Worm (Caenorhabditis elegans): ENCODE results near the gene cyp-35A3.

The cyp-35A3 gene

ce11 chrV:4022309-4022708 is at the start of gene cyp-35A3:
Gene cyp-35A3 (plus strand): TSS chrV:4022609.
- TF ChIP-seq ama-1 (optimal IDR thresholded peaks at IDR 0.05) (no peak), F13C5.2 (tag; optimal IDR thresholded peaks at IDR 0.05) (no peak)

ce11 chrV:3972846-3973245 is 49.6 kb upstream of the cyp-35A3 start, which contains the start of gene cyp-34A10:
Gene cyp-34A10 (minus strand): TSS chrV:3972991.
- no peak for TF ChIP-seq ama-1 (optimal IDR thresholded peaks at IDR 0.05)
- no peak for TF ChIP-seq aly-1 (tag; optimal IDR thresholded peaks at IDR 0.05)
- TF ChIP-seq scrt-1 (GFP tag; IDR thresholded peaks at IDR 0.05): no peak
- TF ChIP-seq ceh-36 (tag; optimal IDR thresholded peaks at IDR 0.05): no peak
- TF ChIP-seq tbx-11 (GFP tag; IDR thresholded peaks at IDR 0.05): no peak

ce11 chrV:3974361-3974760 is 48.0 kb upstream of the cyp-35A3 start, which contains the start of gene str-82:
Gene str-82 (plus strand): TSS chrV:3974661.
- TF ChIP-seq flt-1 (GFP tag; IDR thresholded peaks at IDR 0.05) (no peak), pes-1 (GFP tag; IDR thresholded peaks at IDR 0.05) (no peak), hmbx-1 (tag; optimal IDR thresholded peaks at IDR 0.05) (no peak), tbx-11 (GFP tag; IDR thresholded peaks at IDR 0.05) (no peak), hmg-4 (GFP tag; optimal IDR thresholded peaks at IDR 0.05) (no peak), B0310.2 (tag; optimal IDR thresholded peaks at IDR 0.05) (no peak), F13C5.2 (tag; optimal IDR thresholded peaks at IDR 0.05) (no peak), ets-7 (tag; optimal IDR thresholded peaks at IDR 0.05) (no peak), aly-1 (tag; optimal IDR thresholded peaks at IDR 0.05) (no peak), tbx-37 (GFP tag; conservative IDR thresholded peaks at IDR 0.05) (no peak)

ce11 chrV:3976964-3977363 is 45.4 kb upstream of the cyp-35A3 start, which contains the start of gene str-83:
Gene str-83 (plus strand): TSS chrV:3977264.
- TF ChIP-seq hnd-1 (tag; optimal IDR thresholded peaks at IDR 0.05) (no peak), hmbx-1 (tag; optimal IDR thresholded peaks at IDR 0.05) (no peak), aly-1 (tag; optimal IDR thresholded peaks at IDR 0.05) (no peak), hmg-4 (GFP tag; optimal IDR thresholded peaks at IDR 0.05) (no peak), B0310.2 (tag; optimal IDR thresholded peaks at IDR 0.05) (no peak), tbx-11 (GFP tag; IDR thresholded peaks at IDR 0.05) (no peak), ama-1 (optimal IDR thresholded peaks at IDR 0.05) (no peak), pes-1 (GFP tag; IDR thresholded peaks at IDR 0.05) (no peak), ceh-36 (tag; optimal IDR thresholded peaks at IDR 0.05) (no peak), F13C5.2 (tag; optimal IDR thresholded peaks at IDR 0.05) (no peak), sea-1 (GFP tag; conservative IDR thresholded peaks at IDR 0.05) (no peak), ceh-13 (GFP tag; optimal IDR thresholded peaks at IDR 0.05) (no peak), tbx-37 (GFP tag; conservative IDR thresholded peaks at IDR 0.05) (no peak), scrt-1 (GFP tag; IDR thresholded peaks at IDR 0.05) (no peak)

- TF ChIP-seq ceh-36 (tag; optimal IDR thresholded peaks at IDR 0.05) (no peak), B0310.2 (tag; optimal IDR thresholded peaks at IDR 0.05) (no peak), aly-1 (tag; optimal IDR thresholded peaks at IDR 0.05) (no peak), flt-1 (GFP tag; IDR thresholded peaks at IDR 0.05) (no peak), hmbx-1 (tag; optimal IDR thresholded peaks at IDR 0.05) (no peak), tbx-11 (GFP tag; IDR thresholded peaks at IDR 0.05) (no peak), F13C5.2 (tag; optimal IDR thresholded peaks at IDR 0.05) (no peak), ceh-13 (GFP tag; optimal IDR thresholded peaks at IDR 0.05) (no peak), sea-1 (GFP tag; conservative IDR thresholded peaks at IDR 0.05) (no peak), tra-4 (tag; optimal IDR thresholded peaks at IDR 0.05) (no peak), scrt-1 (GFP tag; IDR thresholded peaks at IDR 0.05) (no peak), tbx-37 (GFP tag; conservative IDR thresholded peaks at IDR 0.05) (no peak)
Measured at ce11 chrV:3979053-3979452, 43.4 kb upstream of the cyp-35A3 start, which contains the start of gene nlp-34. Gene nlp-34 (minus strand): TSS chrV:3979134.

ce11 chrV:3979819-3980218 is 42.6 kb upstream of the cyp-35A3 start, which contains the start of gene nlp-31:
Gene nlp-31 (plus strand): TSS chrV:3980055.
- TF ChIP-seq ceh-36 (tag; optimal IDR thresholded peaks at IDR 0.05) (no peak), hmbx-1 (tag; optimal IDR thresholded peaks at IDR 0.05) (no peak), tbx-11 (GFP tag; IDR thresholded peaks at IDR 0.05) (no peak), ceh-13 (GFP tag; optimal IDR thresholded peaks at IDR 0.05) (no peak), aly-1 (tag; optimal IDR thresholded peaks at IDR 0.05) (no peak), F13C5.2 (tag; optimal IDR thresholded peaks at IDR 0.05) (no peak), scrt-1 (GFP tag; IDR thresholded peaks at IDR 0.05) (no peak), ets-7 (tag; optimal IDR thresholded peaks at IDR 0.05) (no peak)

ce11 chrV:3980228-3980933 is 42.0 kb upstream of the cyp-35A3 start:
- TF ChIP-seq tra-4 (tag; optimal IDR thresholded peaks at IDR 0.05) (no peak), tbx-37 (GFP tag; conservative IDR thresholded peaks at IDR 0.05) (no peak), ceh-36 (tag; optimal IDR thresholded peaks at IDR 0.05) (no peak), flt-1 (GFP tag; IDR thresholded peaks at IDR 0.05) (no peak), pes-1 (GFP tag; IDR thresholded peaks at IDR 0.05) (no peak), hmg-4 (GFP tag; optimal IDR thresholded peaks at IDR 0.05) (no peak), ama-1 (optimal IDR thresholded peaks at IDR 0.05) (no peak), hmbx-1 (tag; optimal IDR thresholded peaks at IDR 0.05) (no peak), ets-7 (tag; optimal IDR thresholded peaks at IDR 0.05) (no peak)

ce11 chrV:3981680-3982079 is 40.7 kb upstream of the cyp-35A3 start, which contains the start of gene nlp-30:
Gene nlp-30 (plus strand): TSS chrV:3981980.
- TF ChIP-seq aly-1 (tag; optimal IDR thresholded peaks at IDR 0.05) (no peak), hmbx-1 (tag; optimal IDR thresholded peaks at IDR 0.05) (no peak), ets-7 (tag; optimal IDR thresholded peaks at IDR 0.05) (no peak), hnd-1 (tag; optimal IDR thresholded peaks at IDR 0.05) (no peak), tbx-11 (GFP tag; IDR thresholded peaks at IDR 0.05) (no peak), scrt-1 (GFP tag; IDR thresholded peaks at IDR 0.05) (no peak), hmg-4 (GFP tag; optimal IDR thresholded peaks at IDR 0.05) (no peak), tbx-37 (GFP tag; conservative IDR thresholded peaks at IDR 0.05) (no peak), ama-1 (optimal IDR thresholded peaks at IDR 0.05) (no peak), tra-4 (tag; optimal IDR thresholded peaks at IDR 0.05) (no peak), sea-1 (GFP tag; conservative IDR thresholded peaks at IDR 0.05) (no peak), B0310.2 (tag; optimal IDR thresholded peaks at IDR 0.05) (no peak), ceh-13 (GFP tag; optimal IDR thresholded peaks at IDR 0.05) (no peak), F13C5.2 (tag; optimal IDR thresholded peaks at IDR 0.05) (no peak), flt-1 (GFP tag; IDR thresholded peaks at IDR 0.05) (no peak), ceh-36 (tag; optimal IDR thresholded peaks at IDR 0.05) (no peak), pes-1 (GFP tag; IDR thresholded peaks at IDR 0.05) (no peak)
